Fruit fly (Drosophila melanogaster) whole organism, embryonic: Measurements from ENCODE around the gene SclA.
A peak's percentile ranks its signal among the peaks of the same experiment; 100 is the strongest.

ENCODE experiments used
- Ada2b ChIP-seq: fragments of 200-800 bp; sonication (Bioruptor generic); IDR thresholded peaks from 2 replicates; pipeline ENCODE4 v1.3.6; 2022; ENCODE audit warnings: missing biosample characterization, missing genetic modification characterization
- Awh ChIP-seq: fragments of 200-800 bp; sonication (Bioruptor generic); IDR thresholded peaks from 2 replicates; pipeline ENCODE4, ENCODE4 v1.3.6; 2022; ENCODE audit warnings: missing biosample characterization, missing genetic modification characterization
- CG10431 ChIP-seq: fragments of 200-800 bp; sonication (Bioruptor generic); optimal IDR thresholded peaks from 3 replicates; lab custom pipeline; 2018; ENCODE audit warnings: missing biosample characterization, mild to moderate bottlenecking, missing genetic modification characterization
- CG10543 ChIP-seq: fragments of 200-800 bp; sonication (Bioruptor generic); optimal IDR thresholded peaks from 3 replicates; lab custom pipeline; 2017; ENCODE audit warnings: missing biosample characterization, mild to moderate bottlenecking, missing genetic modification characterization, moderate library complexity
- CG11085 ChIP-seq: fragments of 200-800 bp; sonication (Bioruptor generic); IDR thresholded peaks from 2 replicates; pipeline ENCODE4 v1.3.6; 2022; ENCODE audit warnings: missing biosample characterization, missing genetic modification characterization
- CG12155 ChIP-seq: fragments of 200-800 bp; sonication (Bioruptor generic); optimal IDR thresholded peaks from 3 replicates; lab custom pipeline; 2016; ENCODE audit warnings: missing biosample characterization, missing genetic modification characterization
- CG1233 ChIP-seq: fragments of 200-800 bp; sonication (Bioruptor generic); optimal IDR thresholded peaks from 4 replicates; lab custom pipeline; 2018; ENCODE audit warnings: missing biosample characterization, mild to moderate bottlenecking, missing genetic modification characterization
- CG12391 ChIP-seq: fragments of 200-800 bp; sonication (Bioruptor generic); optimal IDR thresholded peaks from 3 replicates; lab custom pipeline; 2018; ENCODE audit warnings: missing biosample characterization, mild to moderate bottlenecking, missing genetic modification characterization, moderate library complexity
- CG12769 ChIP-seq: fragments of 200-800 bp; sonication (Bioruptor generic); optimal IDR thresholded peaks from 2 replicates; lab custom pipeline; 2019; ENCODE audit warnings: missing biosample characterization, mild to moderate bottlenecking, missing genetic modification characterization, moderate library complexity
- CG13287 ChIP-seq: fragments of 200-800 bp; sonication (Bioruptor generic); IDR thresholded peaks from 2 replicates; pipeline ENCODE4 v1.3.6; 2022; ENCODE audit warnings: missing biosample characterization, missing genetic modification characterization; ENCODE audit not compliant: partially characterized antibody
- CG14050 ChIP-seq: fragments of 200-800 bp; sonication (Bioruptor generic); IDR thresholded peaks from 3 replicates; pipeline ENCODE4 v1.3.6; 2022; ENCODE audit warnings: missing biosample characterization, missing genetic modification characterization
- CG15514 ChIP-seq: fragments of 200-800 bp; sonication (Bioruptor generic); optimal IDR thresholded peaks from 3 replicates; lab custom pipeline; 2017; ENCODE audit warnings: missing biosample characterization, missing genetic modification characterization, mild to moderate bottlenecking, moderate library complexity, missing genetic modification reagents
- CG1603 ChIP-seq: fragments of 200-800 bp; sonication (Bioruptor generic); optimal IDR thresholded peaks from 2 replicates; lab custom pipeline; 2019; ENCODE audit warnings: missing biosample characterization, mild to moderate bottlenecking, missing genetic modification characterization, moderate library complexity
- CG17385 ChIP-seq: fragments of 200-800 bp; sonication (Bioruptor generic); optimal IDR thresholded peaks from 3 replicates; lab custom pipeline; 2018; ENCODE audit warnings: missing biosample characterization, mild to moderate bottlenecking, missing genetic modification characterization
- CG17612 ChIP-seq: fragments of 200-800 bp; sonication (Bioruptor generic); IDR thresholded peaks from 2 replicates; pipeline ENCODE4 v1.3.6; 2022; ENCODE audit warnings: missing biosample characterization, missing genetic modification characterization
- CG18599 ChIP-seq: fragments of 200-800 bp; sonication (Bioruptor generic); optimal IDR thresholded peaks from 3 replicates; lab custom pipeline; 2017; ENCODE audit warnings: missing biosample characterization, missing genetic modification characterization, mild to moderate bottlenecking, moderate library complexity, missing genetic modification reagents
- CG2678 ChIP-seq: fragments of 200-800 bp; sonication (Bioruptor generic); optimal IDR thresholded peaks from 3 replicates; lab custom pipeline; 2019; ENCODE audit warnings: missing biosample characterization, mild to moderate bottlenecking, missing genetic modification characterization, moderate library complexity
- CG3281 ChIP-seq: fragments of 200-800 bp; sonication (Bioruptor generic); optimal IDR thresholded peaks from 3 replicates; lab custom pipeline; 2017; ENCODE audit warnings: missing biosample characterization, mild to moderate bottlenecking, missing genetic modification characterization
- CG3995 ChIP-seq: fragments of 200-800 bp; sonication (Bioruptor generic); optimal IDR thresholded peaks from 3 replicates; lab custom pipeline; 2016; ENCODE audit warnings: missing biosample characterization, missing genetic modification characterization
- CG7271 ChIP-seq: fragments of 200-800 bp; sonication (Bioruptor generic); optimal IDR thresholded peaks from 2 replicates; lab custom pipeline; 2018; ENCODE audit warnings: missing biosample characterization, mild to moderate bottlenecking, missing genetic modification characterization, moderate library complexity
- CG8290 ChIP-seq, 3 experiments: fragments of 200-800 bp; sonication (Bioruptor generic); optimal IDR thresholded peaks; 2 replicates each; lab custom pipeline; 2016 to 2019; ENCODE audit warnings: missing biosample characterization in 3 of 3, missing genetic modification characterization in 3 of 3, mild to moderate bottlenecking in 2 of 3, moderate library complexity in 1 of 3
- CG8924 ChIP-seq: fragments of 200-800 bp; optimal IDR thresholded peaks from 3 replicates; lab custom pipeline; 2019; ENCODE audit warnings: missing biosample characterization, mild to moderate bottlenecking, missing genetic modification characterization, moderate library complexity
- CTCF ChIP-seq: fragments of 200-800 bp; sonication (Bioruptor generic); optimal IDR thresholded peaks from 2 replicates; lab custom pipeline; 2017; ENCODE audit warnings: missing biosample characterization, mild to moderate bottlenecking, missing genetic modification characterization, moderate library complexity
- Deaf1 ChIP-seq: fragments of 200-800 bp; optimal IDR thresholded peaks from 3 replicates; lab custom pipeline; 2019; ENCODE audit warnings: missing biosample characterization, mild to moderate bottlenecking, missing genetic modification characterization, moderate library complexity
- Ets65A ChIP-seq: fragments of 200-800 bp; sonication (Bioruptor generic); peaks from one replicate; lab custom pipeline; 2016; ENCODE audit warnings: missing biosample characterization, missing genetic modification characterization
- Hand ChIP-seq: fragments of 200-800 bp; sonication (Bioruptor generic); optimal IDR thresholded peaks from 2 replicates; lab custom pipeline; 2017; ENCODE audit warnings: mild to moderate bottlenecking, missing biosample characterization, missing genetic modification reagents, missing genetic modification characterization
- Hey ChIP-seq: fragments of 200-800 bp; sonication (Bioruptor generic); optimal IDR thresholded peaks from 3 replicates; lab custom pipeline; 2018; ENCODE audit warnings: missing biosample characterization, mild to moderate bottlenecking, missing genetic modification characterization
- HmgZ ChIP-seq: fragments of 200-800 bp; sonication (Bioruptor generic); optimal IDR thresholded peaks from 2 replicates; lab custom pipeline; 2018; ENCODE audit warnings: missing biosample characterization, mild to moderate bottlenecking, missing genetic modification characterization
- Lim3 ChIP-seq: fragments of 200-800 bp; sonication (Bioruptor generic); IDR thresholded peaks from 2 replicates; pipeline ENCODE4 v1.3.6; 2022; ENCODE audit warnings: missing biosample characterization, missing genetic modification characterization
- Lpt ChIP-seq: fragments of >200 bp; optimal IDR thresholded peaks from 2 replicates; lab custom pipeline; 2018; ENCODE audit warnings: missing biosample characterization, missing genetic modification characterization
- Pdp1 ChIP-seq, 2 experiments: fragments of 200-800 bp; sonication (Bioruptor generic); optimal IDR thresholded peaks; 3 replicates each; lab custom pipeline; 2016; ENCODE audit warnings: missing biosample characterization in 2 of 2, missing genetic modification characterization in 2 of 2, mild to moderate bottlenecking in 1 of 2, moderate library complexity in 1 of 2
- Six4 ChIP-seq: fragments of 200-800 bp; sonication (Bioruptor generic); optimal IDR thresholded peaks from 2 replicates; lab custom pipeline; 2016; ENCODE audit warnings: missing biosample characterization, missing genetic modification characterization
- Vsx1 ChIP-seq: fragments of 200-800 bp; sonication (Bioruptor generic); optimal IDR thresholded peaks from 2 replicates; lab custom pipeline; 2017; ENCODE audit warnings: missing biosample characterization, mild to moderate bottlenecking, missing genetic modification characterization, missing genetic modification reagents
- amos ChIP-seq: fragments of 200-800 bp; sonication (Bioruptor generic); IDR thresholded peaks from 2 replicates; pipeline ENCODE4 v1.3.6; 2022; ENCODE audit warnings: missing biosample characterization, missing genetic modification characterization; ENCODE audit not compliant: partially characterized antibody
- ap ChIP-seq: fragments of 200-800 bp; sonication (Bioruptor generic); IDR thresholded peaks from 2 replicates; pipeline ENCODE4 v1.3.6; 2022; ENCODE audit warnings: missing biosample characterization, missing genetic modification characterization
- chinmo ChIP-seq: fragments of 200-800 bp; sonication (Bioruptor generic); IDR thresholded peaks from 4 replicates; pipeline ENCODE4 v1.3.6; 2022; ENCODE audit warnings: missing biosample characterization, missing genetic modification characterization; ENCODE audit not compliant: partially characterized antibody
- crol ChIP-seq: fragments of 200-800 bp; sonication (Bioruptor generic); IDR thresholded peaks from 2 replicates; pipeline ENCODE4 v1.3.6; 2022; ENCODE audit warnings: missing biosample characterization, missing genetic modification characterization
- cwo ChIP-seq: fragments of 200-800 bp; sonication (Bioruptor generic); optimal IDR thresholded peaks from 3 replicates; lab custom pipeline; 2017; ENCODE audit warnings: missing biosample characterization, missing genetic modification characterization, mild to moderate bottlenecking, moderate library complexity, missing genetic modification reagents
- dimm ChIP-seq: fragments of 200-800 bp; sonication (Bioruptor generic); IDR thresholded peaks from 2 replicates; pipeline ENCODE4 v1.3.6; 2022; ENCODE audit warnings: missing biosample characterization, missing genetic modification characterization
- ftz-f1 ChIP-seq: fragments of 200-800 bp; sonication (Bioruptor generic); optimal IDR thresholded peaks from 2 replicates; lab custom pipeline; 2016; ENCODE audit warnings: missing biosample characterization, missing genetic modification characterization
- gcm2 ChIP-seq: fragments of 200-800 bp; sonication (Bioruptor generic); optimal IDR thresholded peaks from 2 replicates; lab custom pipeline; 2016; ENCODE audit warnings: missing biosample characterization, missing genetic modification characterization
- hth ChIP-seq: fragments of >200 bp; optimal IDR thresholded peaks from 2 replicates; lab custom pipeline; 2017; ENCODE audit warnings: inconsistent platforms
- pan ChIP-seq, 4 experiments: fragments of >200 bp in 3 of 4; fragments of 200-800 bp in 1 of 4; sonication (Bioruptor generic) in 1 of 4; optimal IDR thresholded peaks in 3 of 4; IDR thresholded peaks in 1 of 4; 2 replicates each; pipeline versions ENCODE4 v1.3.6 to Lab custom; 2017 to 2022; ENCODE audit warnings: missing biosample characterization in 2 of 4, missing genetic modification characterization in 2 of 4, mixed read lengths in 1 of 4
- run ChIP-seq: fragments of 200-800 bp; sonication (Bioruptor generic); optimal IDR thresholded peaks from 3 replicates; lab custom pipeline; 2018; ENCODE audit warnings: missing biosample characterization, mild to moderate bottlenecking, missing genetic modification characterization
- so ChIP-seq: fragments of 200-800 bp; sonication (Bioruptor generic); IDR thresholded peaks from 3 replicates; pipeline ENCODE4 v1.3.6; 2022; ENCODE audit warnings: missing biosample characterization, missing genetic modification characterization
- stwl ChIP-seq: fragments of 200-800 bp; sonication (Bioruptor generic); optimal IDR thresholded peaks from 3 replicates; lab custom pipeline; 2018; ENCODE audit warnings: missing biosample characterization, mild to moderate bottlenecking, missing genetic modification characterization, moderate library complexity
- tna ChIP-seq: fragments of 200-800 bp; sonication (Bioruptor generic); IDR thresholded peaks from 2 replicates; pipeline ENCODE4 v1.3.6; 2022; ENCODE audit warnings: missing biosample characterization, missing genetic modification characterization; ENCODE audit not compliant: partially characterized antibody
- vvl ChIP-seq: fragments of 200-800 bp; sonication (Bioruptor generic); IDR thresholded peaks from 2 replicates; pipeline ENCODE4 v1.3.6; 2022; ENCODE audit warnings: missing biosample characterization, missing genetic modification characterization

The SclA gene

dm6 chr2L:16790671-16791270 lies 47.0 kb upstream of the SclA start, which contains the start of gene Cyt-b5-r (continued):
- TF ChIP-seq CG7271 (tag; lab: Kevin White, UChicago) (no peak), Hand (GFP tag; lab: Kevin White, UChicago) (peak; percentile 26), Pdp1 (GFP tag; optimal IDR thresholded peaks at IDR 0.05; lab: Kevin White, UChicago) (peak in 1 of 2 experiments; percentile 98), Ets65A (peak; percentile 66), Lpt (no peak), dimm (no peak), CG11085 (no peak), CG18599 (GFP tag; lab: Kevin White, UChicago) (peak; percentile 2), cwo (GFP tag; lab: Kevin White, UChicago) (peak; percentile 83), Vsx1 (GFP tag; lab: Kevin White, UChicago) (no peak), CG3281 (GFP tag; lab: Kevin White, UChicago) (peak; percentile 1), CG1603 (no peak), Hey (tag; lab: Kevin White, UChicago) (peak; percentile 27), Six4 (GFP tag; lab: Kevin White, UChicago) (no peak), chinmo (GFP tag; lab: Robert Waterston, UW) (0 out of 4 replicates have a peak, but pooled peaks have one; percentile 42), CG2678 (peak; percentile 31), Ada2b (GFP tag; lab: Robert Waterston, UW) (no peak), CG10543 (GFP tag; lab: Kevin White, UChicago) (peak; percentile 89), CG17385 (GFP tag; lab: Kevin White, UChicago) (peak; percentile 26), Awh (GFP tag; lab: Robert Waterston, UW) (no peak), HmgZ (tag; lab: Kevin White, UChicago) (peak; percentile 33), CG1233 (GFP tag; lab: Kevin White, UChicago) (peak; percentile 55), stwl (tag; lab: Kevin White, UChicago) (no peak)

- TF ChIP-seq CG8290 (GFP tag; optimal IDR thresholded peaks at IDR 0.05; lab: Kevin White, UChicago) (no peak), CG8290 (tag; optimal IDR thresholded peaks at IDR 0.05; lab: Kevin White, UChicago) (peak in 1 of 2 experiments; percentile 45), vvl (peak; percentile 72), gcm2 (no peak), CG10431 (GFP tag; lab: Kevin White, UChicago) (no peak), CG12155 (GFP tag; lab: Kevin White, UChicago) (peak; percentile 10), CG8924 (no peak), Deaf1 (tag; lab: Kevin White, UChicago) (peak; percentile 92), tna (GFP tag; lab: Robert Waterston, UW) (no peak), CG12391 (no peak), CG15514 (GFP tag; lab: Kevin White, UChicago) (peak; percentile 3), amos (peak; percentile 9; the same call in 1 of the 2 replicates), CG12769 (tag; lab: Kevin White, UChicago) (peak; percentile 57), pan (optimal IDR thresholded peaks at IDR 0.05; lab: Kevin White, UChicago) (no peak), pan (GFP tag; optimal IDR thresholded peaks at IDR 0.05 in 1 of 2, IDR thresholded peaks at IDR 0.05 in 1 of 2) (peak in 1 of 2 experiments; percentile 12), CG3995 (peak; percentile 71), CG17612 (GFP tag; lab: Robert Waterston, UW) (no peak), so (0 out of 3 replicates have a peak, but pooled peaks have one; percentile 7), Lim3 (no peak), hth (lab: Kevin White, UChicago) (no peak), CG14050 (GFP tag; lab: Robert Waterston, UW) (no peak), CG13287 (peak; percentile 10; the same call in 1 of the 2 replicates), CTCF (GFP tag; lab: Kevin White, UChicago) (peak; percentile 9), ap (GFP tag; lab: Robert Waterston, UW) (no peak), Lpt (no peak), run (tag; lab: Kevin White, UChicago) (peak; percentile 67), ftz-f1 (GFP tag; lab: Kevin White, UChicago) (peak; percentile 70), crol (GFP tag; lab: Robert Waterston, UW) (no peak)
Measured at dm6 chr2L:16791345-16791744, 46.4 kb upstream of the SclA start, which contains the start of gene CG17928. CG17928 (plus strand) TSS chr2L:16791568.
